Worm (Caenorhabditis elegans) whole organism, late embryonic: ENCODE measurements around the gene rps-12.

Experiments used
- K09A11.1 ChIP-seq: sonication (generic microtip); optimal IDR thresholded peaks from 2 replicates; lab custom pipeline; 2017; ENCODE audit warnings: antibody characterized with exemption, mild to moderate bottlenecking, missing genetic modification characterization, missing compliant biosample characterization; ENCODE audit not compliant: insufficient read depth
- T23F11.4 ChIP-seq: fragments of 200-800 bp; sonication (Bioruptor generic); optimal IDR thresholded peaks from 2 replicates; lab custom pipeline; 2018; ENCODE audit warnings: mild to moderate bottlenecking, missing genetic modification characterization, missing compliant biosample characterization
- ceh-18 ChIP-seq: sonication (generic microtip); optimal IDR thresholded peaks from 2 replicates; lab custom pipeline; 2016; ENCODE audit warnings: missing genetic modification characterization, missing compliant biosample characterization
- ceh-2 ChIP-seq: sonication (generic microtip); optimal IDR thresholded peaks from 2 replicates; lab custom pipeline; 2016; ENCODE audit warnings: missing genotype, missing genetic modification characterization, missing compliant biosample characterization
- ceh-34 ChIP-seq: sonication (generic microtip); optimal IDR thresholded peaks from 2 replicates; lab custom pipeline; 2016; ENCODE audit warnings: mild to moderate bottlenecking, missing genetic modification characterization, missing compliant biosample characterization
- ceh-9 ChIP-seq: sonication (generic microtip); optimal IDR thresholded peaks from 2 replicates; lab custom pipeline; 2016; ENCODE audit warnings: mild to moderate bottlenecking, missing genetic modification characterization, inconsistent platforms, missing compliant biosample characterization
- che-1 ChIP-seq: sonication (generic microtip); optimal IDR thresholded peaks from 2 replicates; lab custom pipeline; 2016; ENCODE audit warnings: mild to moderate bottlenecking, missing genetic modification characterization, missing compliant biosample characterization
- elt-2 ChIP-seq: sonication (generic microtip); optimal IDR thresholded peaks from 2 replicates; lab custom pipeline; 2016; ENCODE audit warnings: missing genetic modification reagents, missing genetic modification characterization, missing compliant biosample characterization
- nhr-11 ChIP-seq: fragments of 150-350 bp; optimal IDR thresholded peaks from 2 replicates; lab custom pipeline; 2014; ENCODE audit warnings: missing biosample characterization, missing genetic modification characterization
- pqm-1 ChIP-seq: sonication (generic microtip); optimal IDR thresholded peaks from 2 replicates; lab custom pipeline; 2016; ENCODE audit warnings: missing genetic modification characterization, missing compliant biosample characterization
- zip-5 ChIP-seq: sonication (generic microtip); optimal IDR thresholded peaks from 2 replicates; lab custom pipeline; 2016; ENCODE audit warnings: missing genetic modification characterization, missing compliant biosample characterization

Gene rps-12

ce11 chrIII:5729367-5729766 lies 50.3 kb downstream of the rps-12 start:
- TF ChIP-seq T23F11.4 (GFP tag; lab: Kevin White, UChicago) (no peak), K09A11.1 (tag; lab: Kevin White, UChicago) (no peak), ceh-2 (no peak), ceh-34 (no peak), elt-2 (tag; lab: Kevin White, UChicago) (no peak), ceh-18 (no peak), che-1 (no peak), zip-5 (tag; lab: Kevin White, UChicago) (no peak), pqm-1 (tag; lab: Kevin White, UChicago) (no peak), ceh-9 (no peak), nhr-11 (tag; lab: Kevin White, UChicago) (no peak)
